Fruit fly (Drosophila melanogaster) whole organism, pupa: Measurements from ENCODE around the gene CG18748.
A peak's percentile ranks its signal among the peaks of the same experiment; 100 is the strongest.

Experiments
- CG10348 ChIP-seq: fragments of 200-800 bp; sonication (Bioruptor generic); IDR thresholded peaks from 2 replicates; pipeline ENCODE4 v1.3.6; 2022; ENCODE audit warnings: missing biosample characterization, missing genetic modification characterization
- CG12605 ChIP-seq: fragments of 200-800 bp; sonication (Bioruptor generic); IDR thresholded peaks from 2 replicates; pipeline ENCODE4 v1.3.6; 2022; ENCODE audit warnings: missing biosample characterization, missing genetic modification characterization
- CG13204 ChIP-seq: fragments of 200-800 bp; sonication (Bioruptor generic); optimal IDR thresholded peaks from 2 replicates; lab custom pipeline; 2018; ENCODE audit warnings: missing biosample characterization, mild to moderate bottlenecking, missing genetic modification characterization, moderate library complexity
- CG14655 ChIP-seq: fragments of 200-800 bp; sonication (Bioruptor generic); optimal IDR thresholded peaks from 3 replicates; lab custom pipeline; 2017; ENCODE audit warnings: mild to moderate bottlenecking, missing biosample characterization, missing genetic modification reagents, missing genetic modification characterization
- CG15710 ChIP-seq: fragments of 200-800 bp; sonication (Bioruptor generic); optimal IDR thresholded peaks from 2 replicates; lab custom pipeline; 2018; ENCODE audit warnings: missing biosample characterization, mild to moderate bottlenecking, missing genetic modification characterization, moderate library complexity
- CG17806 ChIP-seq: fragments of 200-800 bp; sonication (Bioruptor generic); optimal IDR thresholded peaks from 2 replicates; lab custom pipeline; 2018; ENCODE audit warnings: missing biosample characterization, mild to moderate bottlenecking, missing genetic modification characterization, moderate library complexity
- CG32121 ChIP-seq: fragments of 200-800 bp; sonication (Bioruptor generic); IDR thresholded peaks from 2 replicates; pipeline ENCODE4 v1.3.6; 2022; ENCODE audit warnings: missing biosample characterization, missing genetic modification characterization
- CG34367 ChIP-seq: fragments of 200-800 bp; sonication (Bioruptor generic); optimal IDR thresholded peaks from 2 replicates; lab custom pipeline; 2018; ENCODE audit warnings: missing biosample characterization, mild to moderate bottlenecking, missing genetic modification characterization
- CG4496 ChIP-seq: fragments of 200-800 bp; sonication (Bioruptor generic); IDR thresholded peaks from 3 replicates; pipeline ENCODE4 v1.3.6; 2022; ENCODE audit warnings: missing biosample characterization, missing genetic modification characterization
- CG8159 ChIP-seq: fragments of 200-800 bp; sonication (Bioruptor generic); optimal IDR thresholded peaks from 3 replicates; lab custom pipeline; 2018; ENCODE audit warnings: missing biosample characterization, mild to moderate bottlenecking, missing genetic modification characterization, moderate library complexity
- CG8301 ChIP-seq: fragments of 200-800 bp; sonication (Bioruptor generic); optimal IDR thresholded peaks from 2 replicates; lab custom pipeline; 2018; ENCODE audit warnings: missing biosample characterization, mild to moderate bottlenecking, missing genetic modification characterization
- CG9948 ChIP-seq: fragments of 200-800 bp; sonication (Bioruptor generic); optimal IDR thresholded peaks from 2 replicates; lab custom pipeline; 2018; ENCODE audit warnings: missing biosample characterization, mild to moderate bottlenecking, missing genetic modification characterization, moderate library complexity
- D1 ChIP-seq: fragments of 200-800 bp; sonication (Bioruptor generic); optimal IDR thresholded peaks from 2 replicates; lab custom pipeline; 2018; ENCODE audit warnings: missing biosample characterization, mild to moderate bottlenecking, missing genetic modification characterization, moderate library complexity
- EcR ChIP-seq: fragments of 200-800 bp; sonication (Bioruptor generic); optimal IDR thresholded peaks from 3 replicates; lab custom pipeline; 2019; ENCODE audit warnings: missing biosample characterization, missing genetic modification characterization, mild to moderate bottlenecking, moderate library complexity, missing genetic modification reagents
- Ets98B ChIP-seq: fragments of 200-800 bp; sonication (Bioruptor generic); IDR thresholded peaks from 2 replicates; pipeline ENCODE4 v1.3.6; 2022; ENCODE audit warnings: missing biosample characterization, missing genetic modification characterization
- Pif1A ChIP-seq: fragments of 200-800 bp; sonication (Bioruptor generic); optimal IDR thresholded peaks from 3 replicates; lab custom pipeline; 2016; ENCODE audit warnings: missing biosample characterization, missing genetic modification characterization
- Pif1B ChIP-seq: fragments of 200-800 bp; sonication (Bioruptor generic); optimal IDR thresholded peaks from 3 replicates; lab custom pipeline; 2016; ENCODE audit warnings: missing biosample characterization, missing genetic modification characterization
- Snoo ChIP-seq: fragments of 200-800 bp; sonication (Bioruptor generic); optimal IDR thresholded peaks from 3 replicates; lab custom pipeline; 2017; ENCODE audit warnings: missing biosample characterization, mild to moderate bottlenecking, missing genetic modification characterization, inconsistent platforms
- fd96Ca ChIP-seq: fragments of 200-800 bp; sonication (Bioruptor generic); IDR thresholded peaks from 3 replicates; pipeline ENCODE4 v1.3.6; 2022; ENCODE audit warnings: missing biosample characterization, missing genetic modification characterization
- gl ChIP-seq: fragments of 200-800 bp; sonication (Bioruptor generic); optimal IDR thresholded peaks from 2 replicates; lab custom pipeline; 2018; ENCODE audit warnings: missing biosample characterization, mild to moderate bottlenecking, missing genetic modification characterization
- rn ChIP-seq: fragments of 200-800 bp; sonication (Bioruptor generic); IDR thresholded peaks from 2 replicates; pipeline ENCODE4 v1.3.6; 2022; ENCODE audit warnings: missing biosample characterization, missing genetic modification characterization

CG18748 gene

DNA sequence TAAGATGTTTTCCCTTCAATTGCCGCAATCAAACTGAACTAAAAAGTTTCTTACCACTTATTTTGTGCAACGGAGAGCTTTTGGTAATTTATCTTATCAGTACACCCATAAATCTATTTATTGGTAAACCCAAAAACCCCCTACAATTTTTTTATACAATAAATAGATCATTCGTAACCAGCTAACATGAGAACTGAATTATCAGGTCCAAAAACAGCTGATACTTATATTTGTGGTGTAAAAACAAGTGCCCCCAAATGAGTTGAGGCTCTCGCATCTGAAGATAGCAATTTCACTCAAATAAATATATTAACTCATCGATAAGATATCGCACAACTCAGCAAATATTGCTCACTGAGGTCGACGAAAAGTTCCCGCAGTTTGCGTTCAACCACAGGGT lies at the start of gene CG18748:
TSS of gene CG18748 (minus strand) at position 25 of the 400 bp plus-strand sequence.
- no peak for TF ChIP-seq CG4496 (GFP tag; lab: Robert Waterston, UW)
- TF ChIP-seq CG12605 (GFP tag; lab: Robert Waterston, UW): no peak
- TF ChIP-seq Ets98B (GFP tag; lab: Robert Waterston, UW): no peak
- TF ChIP-seq CG17806 (tag; lab: Kevin White, UChicago): no peak
- no peak for TF ChIP-seq Pif1A
- no peak for TF ChIP-seq CG34367 (tag; lab: Kevin White, UChicago)
- TF ChIP-seq D1: no peak
- no peak for TF ChIP-seq CG8301 (tag; lab: Kevin White, UChicago)
- no peak for TF ChIP-seq EcR (GFP tag; lab: Kevin White, UChicago)
- no peak for TF ChIP-seq CG10348 (GFP tag; lab: Robert Waterston, UW)
- TF ChIP-seq fd96Ca: no peak
- TF ChIP-seq CG8159 (tag; lab: Kevin White, UChicago): no peak

- no peak for TF ChIP-seq EcR (GFP tag; lab: Kevin White, UChicago)
- TF ChIP-seq D1: no peak
- TF ChIP-seq CG8159 (tag; lab: Kevin White, UChicago): peak; percentile 53
- peak; percentile 45 for TF ChIP-seq CG15710 (tag; lab: Kevin White, UChicago)
- TF ChIP-seq Pif1A: peak; percentile 17
- no peak for TF ChIP-seq CG9948 (tag; lab: Kevin White, UChicago)
- TF ChIP-seq CG32121 (GFP tag; lab: Robert Waterston, UW): no peak
- TF ChIP-seq fd96Ca: no peak
- no peak for TF ChIP-seq Snoo (tag; lab: Kevin White, UChicago)
- no peak for TF ChIP-seq CG12605 (GFP tag; lab: Robert Waterston, UW)
- no peak for TF ChIP-seq gl (tag; lab: Kevin White, UChicago)
- no peak for TF ChIP-seq CG34367 (tag; lab: Kevin White, UChicago)
- no peak for TF ChIP-seq CG17806 (tag; lab: Kevin White, UChicago)
- TF ChIP-seq CG10348 (GFP tag; lab: Robert Waterston, UW): no peak
- no peak for TF ChIP-seq Pif1B
- TF ChIP-seq rn: no peak
- TF ChIP-seq CG14655: peak; percentile 40
- TF ChIP-seq CG4496 (GFP tag; lab: Robert Waterston, UW): 0 out of 3 replicates have a peak, but pooled peaks have one; percentile 26
- no peak for TF ChIP-seq CG8301 (tag; lab: Kevin White, UChicago)
- TF ChIP-seq CG13204: no peak
- TF ChIP-seq Ets98B (GFP tag; lab: Robert Waterston, UW): peak; percentile 36; the same call in 1 of the 2 replicates
- TF ChIP-seq, all 21 proteins: peak for 6
Measured at dm6 chr3R:7821559-7821958, 33.8 kb upstream of the CG18748 start.

DNA sequence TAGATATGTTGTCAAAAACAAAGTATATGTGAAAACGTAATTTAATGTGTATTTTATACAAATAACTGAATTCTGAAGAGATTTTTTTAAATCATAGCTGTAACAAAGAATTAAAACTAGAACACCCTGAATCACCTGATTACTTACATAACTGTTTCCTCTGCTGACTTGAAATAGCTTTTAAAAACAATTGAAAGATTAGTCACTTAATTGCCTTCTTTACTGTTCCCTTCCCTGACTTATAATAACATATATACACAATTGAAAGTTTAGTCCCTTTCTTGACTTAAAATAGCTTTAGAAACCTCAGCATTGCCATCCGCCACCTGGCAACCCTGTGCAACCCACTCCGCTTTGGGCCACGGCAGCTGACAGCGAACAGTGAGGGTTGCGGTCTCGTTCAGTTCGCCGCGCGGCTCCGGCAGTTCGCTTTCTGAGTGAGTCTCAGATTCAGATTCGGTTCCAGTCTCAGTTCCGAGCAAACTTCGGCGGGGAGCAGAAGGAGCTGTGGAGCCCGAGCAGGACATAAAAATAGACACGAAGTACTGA lies 26.3 kb upstream of the CG18748 start, which contains the start of gene CG34384:
TSS of gene CG34384 (plus strand) at position 381 of the 549 bp plus-strand sequence.
- TF ChIP-seq CG32121 (GFP tag; lab: Robert Waterston, UW): no peak
- TF ChIP-seq CG8301 (tag; lab: Kevin White, UChicago): peak; percentile 31
- peak; percentile 46 for TF ChIP-seq CG15710 (tag; lab: Kevin White, UChicago)
- peak; percentile 16 for TF ChIP-seq CG17806 (tag; lab: Kevin White, UChicago)
- TF ChIP-seq CG13204: no peak
- TF ChIP-seq Ets98B (GFP tag; lab: Robert Waterston, UW): no peak
- TF ChIP-seq gl (tag; lab: Kevin White, UChicago): no peak
- TF ChIP-seq CG12605 (GFP tag; lab: Robert Waterston, UW): no peak
- no peak for TF ChIP-seq EcR (GFP tag; lab: Kevin White, UChicago)
- peak; percentile 23 for TF ChIP-seq CG9948 (tag; lab: Kevin White, UChicago)
- TF ChIP-seq Pif1A: peak; percentile 21
- TF ChIP-seq CG14655: peak; percentile 49
- TF ChIP-seq CG8159 (tag; lab: Kevin White, UChicago): peak; percentile 71

DNA sequence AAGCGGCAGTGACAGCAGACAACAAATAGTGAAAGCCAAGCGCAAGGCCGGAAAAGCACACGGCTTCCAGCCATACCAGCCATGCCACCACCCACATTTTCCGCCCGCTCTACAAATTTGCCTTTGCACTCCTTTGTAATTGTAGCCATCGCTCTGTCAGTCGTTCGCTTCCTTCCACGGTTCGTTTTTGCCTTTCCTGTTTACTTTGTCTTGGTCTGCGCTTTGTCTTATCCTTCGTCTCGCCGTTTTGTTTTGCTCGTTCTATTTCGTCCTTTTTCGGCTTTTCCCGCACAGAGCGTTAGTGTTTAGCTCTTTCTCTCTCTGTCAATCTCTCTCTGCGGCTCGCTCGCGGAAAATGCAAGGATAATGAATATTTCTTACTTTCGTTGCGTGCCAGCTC lies 25.8 kb upstream of the CG18748 start:
- TF ChIP-seq CG12605 (GFP tag; lab: Robert Waterston, UW) (no peak), CG9948 (tag; lab: Kevin White, UChicago) (no peak), Ets98B (GFP tag; lab: Robert Waterston, UW) (no peak), CG4496 (GFP tag; lab: Robert Waterston, UW) (no peak), Pif1B (no peak), Snoo (tag; lab: Kevin White, UChicago) (no peak), CG32121 (GFP tag; lab: Robert Waterston, UW) (no peak), fd96Ca (no peak), CG10348 (GFP tag; lab: Robert Waterston, UW) (no peak), gl (tag; lab: Kevin White, UChicago) (no peak), CG8159 (tag; lab: Kevin White, UChicago) (no peak), CG8301 (tag; lab: Kevin White, UChicago) (no peak), D1 (no peak), CG17806 (tag; lab: Kevin White, UChicago) (no peak), CG15710 (tag; lab: Kevin White, UChicago) (no peak), rn (no peak), CG13204 (no peak), Pif1A (no peak)

dm6 chr3R:7811514-7811913 lies 23.8 kb upstream of the CG18748 start, which contains the start of gene CG31473:
Gene CG31473 (plus strand): TSS chr3R:7811814.
- TF ChIP-seq rn (no peak), CG10348 (GFP tag; lab: Robert Waterston, UW) (no peak), CG4496 (GFP tag; lab: Robert Waterston, UW) (no peak), Snoo (tag; lab: Kevin White, UChicago) (no peak), Pif1A (no peak), CG8301 (tag; lab: Kevin White, UChicago) (no peak), CG17806 (tag; lab: Kevin White, UChicago) (no peak)
